Worm (Caenorhabditis elegans) whole organism, early embryonic: ENCODE results near the gene dgn-3.

Source experiments
- hmbx-1 ChIP-seq: sonication (generic microtip); optimal IDR thresholded peaks from 2 replicates; lab custom pipeline; 2016; ENCODE audit warnings: mild to moderate bottlenecking, missing genetic modification characterization, missing compliant biosample characterization
- pes-1 ChIP-seq: fragments of 200-800 bp; sonication (Bioruptor generic); IDR thresholded peaks from 2 replicates; pipeline ENCODE4 v1.3.6; 2022; ENCODE audit warnings: missing genetic modification reagents, missing genetic modification characterization, missing compliant biosample characterization

DNA sequence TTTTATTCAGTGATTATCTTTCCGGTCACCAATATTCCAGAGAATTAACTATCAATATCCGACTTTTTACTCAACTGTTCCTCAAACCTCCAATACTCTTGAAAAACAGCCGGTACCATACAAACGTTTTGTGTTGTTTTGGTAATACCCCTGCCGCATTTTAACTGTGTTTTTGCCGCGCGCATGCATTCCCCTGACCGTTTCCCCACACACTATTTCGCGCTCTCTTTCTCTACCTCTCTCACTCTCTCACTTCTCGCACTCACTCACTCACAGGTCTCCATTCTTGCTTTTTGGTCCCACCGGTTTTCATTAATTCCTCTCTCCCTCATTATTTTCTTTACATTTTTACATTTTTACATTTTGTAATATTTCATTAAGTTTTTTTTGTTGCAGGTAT is 47.1 kb upstream of the dgn-3 start, which contains the start of gene meg-4:
- TF ChIP-seq pes-1 (GFP tag; lab: Robert Waterston, UW) (no peak), hmbx-1 (tag; lab: Kevin White, UChicago) (no peak)
